Worm (Caenorhabditis elegans) whole organism, L1 larva: Measurements from ENCODE around the gene ubc-8.

ENCODE experiments used
- C16A3.4 ChIP-seq: fragments of 150-350 bp; optimal IDR thresholded peaks from 2 replicates; lab custom pipeline; 2014; ENCODE audit warnings: missing biosample characterization, missing genetic modification characterization
- alr-1 ChIP-seq: fragments of 200-800 bp; sonication (Bioruptor generic); optimal IDR thresholded peaks from 2 replicates; lab custom pipeline; 2018; ENCODE audit warnings: borderline replicate concordance, mild to moderate bottlenecking, missing genetic modification characterization, missing compliant biosample characterization
- aly-2 ChIP-seq: fragments of 150-350 bp; optimal IDR thresholded peaks from 2 replicates; lab custom pipeline; 2014; ENCODE audit warnings: missing biosample characterization, missing genetic modification characterization
- blmp-1 ChIP-seq: fragments of 150-350 bp; optimal IDR thresholded peaks from 2 replicates; lab custom pipeline; 2014; ENCODE audit warnings: missing biosample characterization, missing genetic modification characterization
- ceh-63 ChIP-seq: fragments of 200-800 bp; sonication (Bioruptor generic); optimal IDR thresholded peaks from 2 replicates; lab custom pipeline; 2018; ENCODE audit warnings: mild to moderate bottlenecking, missing genetic modification characterization, missing compliant biosample characterization
- ceh-82 ChIP-seq, 3 experiments: fragments of 150-350 bp in 1 of 3; sonication (generic microtip) in 2 of 3; optimal IDR thresholded peaks; 2 replicates each; lab custom pipeline; 2014 to 2017; ENCODE audit warnings: missing biosample characterization in 3 of 3, missing genetic modification characterization in 3 of 3
- ceh-88 ChIP-seq: fragments of 200-800 bp; sonication (Bioruptor generic); IDR thresholded peaks from 2 replicates; pipeline ENCODE4 v1.3.6; 2022; ENCODE audit warnings: missing genetic modification characterization, missing compliant biosample characterization
- ceh-90 ChIP-seq: sonication (generic microtip); optimal IDR thresholded peaks from 2 replicates; lab custom pipeline; 2016; ENCODE audit warnings: missing genetic modification characterization, missing compliant biosample characterization
- ces-1 ChIP-seq: fragments of 150-350 bp; optimal IDR thresholded peaks from 2 replicates; lab custom pipeline; 2014; ENCODE audit warnings: missing biosample characterization, missing genetic modification reagents, missing genetic modification characterization
- dpl-1 ChIP-seq, 3 experiments: fragments of 150-350 bp in 2 of 3; sonication (generic microtip) in 1 of 3; optimal IDR thresholded peaks; 2 replicates each; lab custom pipeline; 2014 to 2017; ENCODE audit warnings: missing biosample characterization in 3 of 3, missing genetic modification characterization in 3 of 3, missing genetic modification reagents in 3 of 3
- dsc-1 ChIP-seq: sonication (generic microtip); optimal IDR thresholded peaks from 2 replicates; lab custom pipeline; 2016; ENCODE audit warnings: mild to moderate bottlenecking, missing genetic modification characterization, missing compliant biosample characterization
- efl-1 ChIP-seq, 4 experiments: fragments of 150-350 bp; optimal IDR thresholded peaks in 3 of 4; peaks in 1 of 4; 1 replicate in 1 of 4; 2 replicates in 3 of 4; lab custom pipeline; 2014; ENCODE audit warnings: missing biosample characterization in 2 of 4, missing genetic modification characterization in 2 of 4, missing genetic modification reagents in 2 of 4
- egl-13 ChIP-seq: sonication (generic microtip); optimal IDR thresholded peaks from 2 replicates; lab custom pipeline; 2016; ENCODE audit warnings: missing genotype, missing genetic modification reagents, missing genetic modification characterization, missing compliant biosample characterization
- elt-3 ChIP-seq, 6 experiments: fragments of 150-350 bp in 1 of 6; sonication (generic microtip); optimal IDR thresholded peaks; 2 replicates each; lab custom pipeline; 2017 to 2018; ENCODE audit warnings: missing biosample characterization in 6 of 6, missing genetic modification characterization in 6 of 6, inconsistent platforms in 1 of 6
- ets-5 ChIP-seq: fragments of 200-800 bp; sonication (Bioruptor generic); IDR thresholded peaks from 2 replicates; pipeline ENCODE4 v1.3.6; 2022; ENCODE audit warnings: missing genetic modification characterization, missing compliant biosample characterization
- fkh-8 ChIP-seq: sonication (generic microtip); optimal IDR thresholded peaks from 2 replicates; lab custom pipeline; 2016; ENCODE audit warnings: mild to moderate bottlenecking, missing genetic modification characterization, missing compliant biosample characterization
- fos-1 ChIP-seq: fragments of 150-350 bp; optimal IDR thresholded peaks from 2 replicates; lab custom pipeline; 2014; ENCODE audit warnings: missing biosample characterization, missing genetic modification characterization
- grh-1 ChIP-seq: fragments of 200-800 bp; sonication (Bioruptor generic); IDR thresholded peaks from 2 replicates; pipeline ENCODE4 v1.3.6; 2022; ENCODE audit warnings: missing genetic modification reagents, missing genetic modification characterization, missing compliant biosample characterization
- hlh-17 ChIP-seq: fragments of 200-800 bp; sonication (Bioruptor generic); optimal IDR thresholded peaks from 2 replicates; lab custom pipeline; 2018; ENCODE audit warnings: missing genetic modification characterization, mild to moderate bottlenecking, missing compliant biosample characterization, moderate library complexity, borderline replicate concordance
- hlh-4 ChIP-seq: sonication (generic microtip); optimal IDR thresholded peaks from 2 replicates; lab custom pipeline; 2016; ENCODE audit warnings: mild to moderate bottlenecking, missing genetic modification characterization, missing compliant biosample characterization
- irx-1 ChIP-seq: sonication (generic microtip); optimal IDR thresholded peaks from 2 replicates; lab custom pipeline; 2016; ENCODE audit warnings: missing genetic modification characterization, missing compliant biosample characterization
- isw-1 ChIP-seq: fragments of 200-800 bp; sonication (Bioruptor generic); IDR thresholded peaks from 2 replicates; pipeline ENCODE4 v1.3.6; 2022; ENCODE audit warnings: missing genetic modification characterization, missing compliant biosample characterization
- lin-35 ChIP-seq, 2 experiments: fragments of 150-350 bp; optimal IDR thresholded peaks; 2 replicates each; lab custom pipeline; 2014; ENCODE audit warnings: missing biosample characterization in 2 of 2, missing genetic modification characterization in 2 of 2, missing genetic modification reagents in 2 of 2
- lin-39 ChIP-seq: fragments of 150-350 bp; optimal IDR thresholded peaks from 2 replicates; lab custom pipeline; 2014; ENCODE audit warnings: missing biosample characterization, missing genetic modification reagents, missing genetic modification characterization
- mab-9 ChIP-seq: fragments of 200-800 bp; sonication (Bioruptor generic); IDR thresholded peaks from 2 replicates; pipeline ENCODE4 v1.3.6; 2022; ENCODE audit warnings: missing genetic modification reagents, missing genetic modification characterization, missing compliant biosample characterization
- mdl-1 ChIP-seq, 2 experiments: fragments of 150-350 bp; optimal IDR thresholded peaks; 2 replicates each; lab custom pipeline; 2014 to 2017; ENCODE audit warnings: missing biosample characterization in 2 of 2, missing genetic modification characterization in 2 of 2, inconsistent platforms in 1 of 2
- mef-2 ChIP-seq: fragments of 150-350 bp; optimal IDR thresholded peaks from 2 replicates; lab custom pipeline; 2014; ENCODE audit warnings: missing biosample characterization, missing genetic modification characterization
- nhr-11 ChIP-seq: fragments of 150-350 bp; optimal IDR thresholded peaks from 2 replicates; lab custom pipeline; 2014; ENCODE audit warnings: missing biosample characterization, missing genetic modification characterization
- nhr-12 ChIP-seq: sonication (generic microtip); optimal IDR thresholded peaks from 2 replicates; lab custom pipeline; 2017; ENCODE audit warnings: missing biosample characterization, missing genetic modification characterization
- nhr-20 ChIP-seq: sonication (generic microtip); optimal IDR thresholded peaks from 2 replicates; lab custom pipeline; 2016; ENCODE audit warnings: mild to moderate bottlenecking, missing genetic modification characterization, missing compliant biosample characterization
- nhr-237 ChIP-seq: fragments of 150-350 bp; optimal IDR thresholded peaks from 2 replicates; lab custom pipeline; 2014; ENCODE audit warnings: missing biosample characterization, missing genetic modification characterization
- nhr-47 ChIP-seq: sonication (generic microtip); optimal IDR thresholded peaks from 2 replicates; lab custom pipeline; 2016; ENCODE audit warnings: mild to moderate bottlenecking, missing genetic modification characterization, moderate library complexity, missing compliant biosample characterization
- nhr-77 ChIP-seq: fragments of 150-350 bp; optimal IDR thresholded peaks from 2 replicates; lab custom pipeline; 2014; ENCODE audit warnings: missing biosample characterization, missing genetic modification characterization
- nhr-84 ChIP-seq: sonication (generic microtip); optimal IDR thresholded peaks from 2 replicates; lab custom pipeline; 2017; ENCODE audit warnings: missing biosample characterization, missing genetic modification characterization
- nhr-85 ChIP-seq: sonication (generic microtip); peaks from one replicate; lab custom pipeline; 2016; ENCODE audit warnings: missing genetic modification characterization, inconsistent platforms, missing compliant biosample characterization
- pag-3 ChIP-seq: sonication (generic microtip); optimal IDR thresholded peaks from 2 replicates; lab custom pipeline; 2017; ENCODE audit warnings: missing genetic modification characterization, mild to moderate bottlenecking, missing compliant biosample characterization, antibody characterized with exemption, borderline replicate concordance; ENCODE audit not compliant: insufficient read depth
- rnt-1 ChIP-seq: sonication (generic microtip); optimal IDR thresholded peaks from 2 replicates; lab custom pipeline; 2016; ENCODE audit warnings: mild to moderate bottlenecking, missing genetic modification characterization, moderate library complexity, missing compliant biosample characterization
- snpc-4 ChIP-seq: fragments of 150-350 bp; optimal IDR thresholded peaks from 2 replicates; lab custom pipeline; 2014; ENCODE audit warnings: missing biosample characterization, missing genetic modification characterization
- sox-4 ChIP-seq: sonication (generic microtip); optimal IDR thresholded peaks from 2 replicates; lab custom pipeline; 2016; ENCODE audit warnings: missing genetic modification characterization, missing compliant biosample characterization
- sup-37 ChIP-seq: fragments of 200-800 bp; sonication (Bioruptor generic); optimal IDR thresholded peaks from 2 replicates; lab custom pipeline; 2018; ENCODE audit warnings: mild to moderate bottlenecking, missing genetic modification characterization, missing compliant biosample characterization
- swsn-7 ChIP-seq: sonication (generic microtip); optimal IDR thresholded peaks from 2 replicates; lab custom pipeline; 2016; ENCODE audit warnings: missing genetic modification characterization, missing compliant biosample characterization
- tbx-2 ChIP-seq: sonication (generic microtip); optimal IDR thresholded peaks from 2 replicates; lab custom pipeline; 2016; ENCODE audit warnings: missing genetic modification characterization, missing compliant biosample characterization
- unc-86 ChIP-seq: sonication (generic microtip); optimal IDR thresholded peaks from 2 replicates; lab custom pipeline; 2016; ENCODE audit warnings: missing genetic modification characterization, missing compliant biosample characterization
- vab-15 ChIP-seq: sonication (generic microtip); optimal IDR thresholded peaks from 2 replicates; lab custom pipeline; 2017; ENCODE audit warnings: missing genotype, mild to moderate bottlenecking, missing genetic modification characterization, missing compliant biosample characterization
- xbp-1 ChIP-seq: sonication (generic microtip); optimal IDR thresholded peaks from 2 replicates; lab custom pipeline; 2016; ENCODE audit warnings: missing genetic modification characterization, missing compliant biosample characterization
- zag-1 ChIP-seq: fragments of 150-350 bp; optimal IDR thresholded peaks from 2 replicates; lab custom pipeline; 2014; ENCODE audit warnings: missing biosample characterization, missing genetic modification characterization
- ztf-11 ChIP-seq, 2 experiments: sonication (generic microtip); optimal IDR thresholded peaks; 2 replicates each; lab custom pipeline; 2016 to 2017; ENCODE audit warnings: missing genetic modification characterization in 2 of 2, missing biosample characterization in 1 of 2, missing compliant biosample characterization in 1 of 2
- ztf-4 ChIP-seq: fragments of 150-350 bp; optimal IDR thresholded peaks from 2 replicates; lab custom pipeline; 2014; ENCODE audit warnings: missing biosample characterization, missing genetic modification characterization

The ubc-8 gene

ce11 chrIV:2708329-2708965 lies 1.4 kb upstream of the ubc-8 start (continued):
- TF ChIP-seq ceh-63, result no peak
- peak; percentile 47 for TF ChIP-seq nhr-11
- no peak for TF ChIP-seq pag-3 (tag; lab: Kevin White, UChicago)
- TF ChIP-seq sox-4 (tag; lab: Kevin White, UChicago), result peak; percentile 68
- TF ChIP-seq hlh-4 (tag; lab: Kevin White, UChicago), result no peak
- peak; percentile 55 to 91 (median 88) for TF ChIP-seq ceh-82 (tag; optimal IDR thresholded peaks at IDR 0.05; lab: Kevin White, UChicago)
- TF ChIP-seq efl-1 (optimal IDR thresholded peaks at IDR 0.05; lab: Kevin White, UChicago), result peak; percentile 84 to 90
- TF ChIP-seq efl-1 (GFP tag; optimal IDR thresholded peaks at IDR 0.05 in 1 of 2; lab: Kevin White, UChicago), result peak; percentile 63 to 96
- no peak for TF ChIP-seq ets-5 (GFP tag; lab: Robert Waterston, UW)
- TF ChIP-seq dpl-1 (GFP tag; optimal IDR thresholded peaks at IDR 0.05; lab: Kevin White, UChicago), result peak; percentile 66 to 71 (median 68)
- TF ChIP-seq lin-35 (GFP tag; optimal IDR thresholded peaks at IDR 0.05; lab: Kevin White, UChicago), result peak; percentile 77 to 86
- peak; percentile 76 for TF ChIP-seq xbp-1
- peak; percentile 88 for TF ChIP-seq egl-13 (tag; lab: Kevin White, UChicago)
- peak; percentile 92 for TF ChIP-seq tbx-2
- peak; percentile 88 for TF ChIP-seq nhr-85 (tag; lab: Kevin White, UChicago)
- TF ChIP-seq mdl-1 (tag; optimal IDR thresholded peaks at IDR 0.05; lab: Kevin White, UChicago), result peak; percentile 11 to 94
- peak; percentile 41 for TF ChIP-seq mef-2 (tag; lab: Kevin White, UChicago)
- TF ChIP-seq unc-86 (tag; lab: Kevin White, UChicago), result peak; percentile 94
- TF ChIP-seq aly-2 (tag; lab: Kevin White, UChicago), result peak; percentile 5
- peak in 2 of 6 experiments; percentile 26 to 28 for TF ChIP-seq elt-3 (tag; optimal IDR thresholded peaks at IDR 0.05; lab: Kevin White, UChicago)
- peak; percentile 90 for TF ChIP-seq nhr-20 (tag; lab: Kevin White, UChicago)
- TF ChIP-seq ceh-88 (GFP tag; lab: Robert Waterston, UW), result no peak
- peak; percentile 77 for TF ChIP-seq isw-1 (GFP tag; lab: Robert Waterston, UW)
- peak; percentile 74 for TF ChIP-seq irx-1 (tag; lab: Kevin White, UChicago)
- no peak for TF ChIP-seq nhr-84 (tag; lab: Kevin White, UChicago)
- TF ChIP-seq blmp-1 (tag; lab: Kevin White, UChicago), result no peak
- no peak for TF ChIP-seq vab-15 (tag; lab: Kevin White, UChicago)
- TF ChIP-seq ces-1 (GFP tag; lab: Kevin White, UChicago), result no peak
- peak; percentile 97 for TF ChIP-seq fkh-8 (tag; lab: Kevin White, UChicago)
- TF ChIP-seq mab-9 (GFP tag; lab: Robert Waterston, UW), result peak; percentile 87
- peak; percentile 40 for TF ChIP-seq fos-1 (tag; lab: Kevin White, UChicago)
- no peak for TF ChIP-seq sup-37 (GFP tag; lab: Kevin White, UChicago)
- TF ChIP-seq swsn-7, result peak; percentile 92
- TF ChIP-seq hlh-17 (GFP tag; lab: Kevin White, UChicago), result no peak
- TF ChIP-seq nhr-77 (tag; lab: Kevin White, UChicago), result peak; percentile 62
- TF ChIP-seq ztf-4 (tag; lab: Kevin White, UChicago), result peak; percentile 83
- no peak for TF ChIP-seq nhr-12 (tag; lab: Kevin White, UChicago)
- peak; percentile 95 for TF ChIP-seq rnt-1 (tag; lab: Kevin White, UChicago)
- TF ChIP-seq snpc-4 (tag; lab: Kevin White, UChicago), result peak; percentile 44
- peak; percentile 93 for TF ChIP-seq nhr-47 (tag; lab: Kevin White, UChicago)

ce11 chrIV:2705675-2706074 lies 1.4 kb downstream of the ubc-8 start:
- TF ChIP-seq nhr-11, result no peak
- TF ChIP-seq dsc-1 (tag; lab: Kevin White, UChicago), result no peak
- TF ChIP-seq alr-1 (tag; lab: Kevin White, UChicago), result no peak
- no peak for TF ChIP-seq swsn-7
- TF ChIP-seq ztf-11 (tag; optimal IDR thresholded peaks at IDR 0.05; lab: Kevin White, UChicago), result peak in 1 of 2 experiments; percentile 10
- no peak for TF ChIP-seq lin-39
- TF ChIP-seq lin-35 (GFP tag; optimal IDR thresholded peaks at IDR 0.05; lab: Kevin White, UChicago), result no peak
- TF ChIP-seq efl-1 (optimal IDR thresholded peaks at IDR 0.05; lab: Kevin White, UChicago), result no peak
- TF ChIP-seq efl-1 (GFP tag; optimal IDR thresholded peaks at IDR 0.05 in 1 of 2; lab: Kevin White, UChicago), result peak in 1 of 2 experiments; percentile 5
- peak; percentile 10 for TF ChIP-seq rnt-1 (tag; lab: Kevin White, UChicago)
- TF ChIP-seq nhr-85 (tag; lab: Kevin White, UChicago), result peak; percentile 68
- no peak for TF ChIP-seq grh-1
- TF ChIP-seq sox-4 (tag; lab: Kevin White, UChicago), result no peak
- TF ChIP-seq zag-1 (tag; lab: Kevin White, UChicago), result no peak
- peak; percentile 32 for TF ChIP-seq ceh-90 (tag; lab: Kevin White, UChicago)
- no peak for TF ChIP-seq C16A3.4 (tag; lab: Kevin White, UChicago)
- TF ChIP-seq mab-9 (GFP tag; lab: Robert Waterston, UW), result no peak
- no peak for TF ChIP-seq nhr-237
- no peak for TF ChIP-seq ces-1 (GFP tag; lab: Kevin White, UChicago)
- TF ChIP-seq, all 84 proteins: peak for 5
